Worm (Caenorhabditis elegans): Measurements from ENCODE around the gene rev-3.

ce11 chrIII:5815932-5816331, 25.5 kb upstream of the rev-3 start, which contains the start of gene sma-4:
- no peak for TF ChIP-seq him-1 (tag; optimal IDR thresholded peaks at IDR 0.05)
- no peak for TF ChIP-seq dao-5 (tag; optimal IDR thresholded peaks at IDR 0.05)
